Worm (Caenorhabditis elegans): Measurements from ENCODE around the gene ugt-20.

DNA sequence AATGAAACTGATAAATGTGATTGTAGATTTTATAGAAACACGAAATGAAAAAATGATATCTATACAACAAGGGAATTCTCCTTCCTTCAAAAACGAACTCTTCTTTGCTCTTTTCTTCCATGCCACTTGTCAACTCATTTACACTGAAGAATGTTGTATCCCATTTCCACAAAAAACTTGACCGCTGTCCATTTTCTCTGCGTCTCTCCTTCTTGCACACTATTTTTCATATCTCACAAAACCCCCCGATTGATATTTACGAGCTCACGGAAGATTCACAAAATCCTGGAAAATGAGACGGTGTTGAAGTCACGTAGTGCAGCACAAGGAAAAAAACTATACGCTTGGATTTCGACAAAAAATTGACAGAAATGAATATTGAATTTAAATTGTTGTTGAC is 48.3 kb downstream of the ugt-20 start:
- TF ChIP-seq dve-1 (tag; optimal IDR thresholded peaks at IDR 0.05; ENCODE audit: insufficient read depth) (no peak), spr-3 (GFP tag; optimal IDR thresholded peaks at IDR 0.05) (no peak), ceh-28 (tag; optimal IDR thresholded peaks at IDR 0.05) (no peak), dmd-8 (GFP tag; IDR thresholded peaks at IDR 0.05) (no peak), ZK337.2 (GFP tag; IDR thresholded peaks at IDR 0.05) (no peak), pha-4 (GFP tag; IDR thresholded peaks at IDR 0.05) (no peak), pha-4 (tag; optimal IDR thresholded peaks at IDR 0.05) (no peak), snpc-4 (tag; optimal IDR thresholded peaks at IDR 0.05) (no peak), ama-1 (optimal IDR thresholded peaks at IDR 0.05) (no peak), unc-62 (GFP tag; optimal IDR thresholded peaks at IDR 0.05 in 1 of 2) (peak in 1 of 2 experiments; percentile 66), unc-62 (tag; optimal IDR thresholded peaks at IDR 0.05) (no peak), lin-1 (GFP tag; IDR thresholded peaks at IDR 0.05) (no peak), daf-19 (GFP tag; conservative IDR thresholded peaks at IDR 0.05) (no peak), ceh-62 (tag; optimal IDR thresholded peaks at IDR 0.05) (no peak), php-3 (GFP tag; IDR thresholded peaks at IDR 0.05) (no peak)

Measured in whole organism, L4 larva.